Fruit fly (Drosophila melanogaster) whole organism, embryonic: Measurements from ENCODE around the gene sle.
A peak's percentile ranks its signal among the peaks of the same experiment; 100 is the strongest.

Source experiments
- ATbp ChIP-seq: fragments of 200-800 bp; sonication (Bioruptor generic); optimal IDR thresholded peaks from 2 replicates; lab custom pipeline; 2017; ENCODE audit warnings: missing biosample characterization, mild to moderate bottlenecking, missing genetic modification characterization, missing genetic modification reagents
- Antp ChIP-seq: fragments of 200-800 bp; sonication (Bioruptor generic); optimal IDR thresholded peaks from 3 replicates; lab custom pipeline; 2016; ENCODE audit warnings: missing biosample characterization, missing genetic modification characterization
- BtbVII ChIP-seq: fragments of 200-800 bp; sonication (Bioruptor generic); optimal IDR thresholded peaks from 3 replicates; lab custom pipeline; 2017; ENCODE audit warnings: missing biosample characterization, mild to moderate bottlenecking, missing genetic modification characterization
- CG10654 ChIP-seq: fragments of 200-800 bp; sonication (Bioruptor generic); optimal IDR thresholded peaks from 2 replicates; lab custom pipeline; 2016; ENCODE audit warnings: missing biosample characterization, missing genetic modification characterization
- CG10959 ChIP-seq: fragments of 200-800 bp; sonication (Bioruptor generic); IDR thresholded peaks from 2 replicates; pipeline ENCODE4 v1.3.6; 2022; ENCODE audit warnings: missing biosample characterization, missing genetic modification characterization
- CG11695 ChIP-seq: fragments of 200-800 bp; sonication (Bioruptor generic); IDR thresholded peaks from 3 replicates; pipeline ENCODE4 v1.3.6; 2022; ENCODE audit warnings: missing biosample characterization, missing genetic modification characterization
- CG12104 ChIP-seq: fragments of 200-800 bp; sonication (Bioruptor generic); optimal IDR thresholded peaks from 3 replicates; lab custom pipeline; 2016; ENCODE audit warnings: missing biosample characterization, missing genetic modification characterization
- CG13123 ChIP-seq: fragments of 200-800 bp; sonication (Bioruptor generic); optimal IDR thresholded peaks from 2 replicates; lab custom pipeline; 2016; ENCODE audit warnings: missing biosample characterization, missing genetic modification characterization
- CG14050 ChIP-seq: fragments of 200-800 bp; sonication (Bioruptor generic); IDR thresholded peaks from 3 replicates; pipeline ENCODE4 v1.3.6; 2022; ENCODE audit warnings: missing biosample characterization, missing genetic modification characterization
- CG14710 ChIP-seq: fragments of 200-800 bp; sonication (Bioruptor generic); optimal IDR thresholded peaks from 3 replicates; lab custom pipeline; 2019; ENCODE audit warnings: missing biosample characterization, mild to moderate bottlenecking, missing genetic modification characterization, moderate library complexity
- CG14965 ChIP-seq: fragments of 200-800 bp; sonication (Bioruptor generic); optimal IDR thresholded peaks from 2 replicates; lab custom pipeline; 2016; ENCODE audit warnings: missing biosample characterization, missing genetic modification characterization, borderline replicate concordance
- CG17912 ChIP-seq: fragments of 200-800 bp; sonication (Bioruptor generic); optimal IDR thresholded peaks from 2 replicates; lab custom pipeline; 2018; ENCODE audit warnings: missing biosample characterization, mild to moderate bottlenecking, missing genetic modification characterization
- CG2202 ChIP-seq: fragments of 200-800 bp; sonication (Bioruptor generic); optimal IDR thresholded peaks from 2 replicates; lab custom pipeline; 2018; ENCODE audit warnings: missing biosample characterization, mild to moderate bottlenecking, missing genetic modification characterization
- CG2875 ChIP-seq: fragments of 200-800 bp; sonication (Bioruptor generic); optimal IDR thresholded peaks from 2 replicates; lab custom pipeline; 2017; ENCODE audit warnings: missing biosample characterization, mild to moderate bottlenecking, missing genetic modification characterization, missing genetic modification reagents
- CG30403 ChIP-seq: fragments of 200-800 bp; sonication (Bioruptor generic); optimal IDR thresholded peaks from 3 replicates; lab custom pipeline; 2016; ENCODE audit warnings: missing biosample characterization, missing genetic modification characterization
- CG3065 ChIP-seq: fragments of 200-800 bp; sonication (Bioruptor generic); optimal IDR thresholded peaks from 2 replicates; lab custom pipeline; 2016; ENCODE audit warnings: missing biosample characterization, missing genetic modification characterization
- CG31441 ChIP-seq: fragments of 200-800 bp; sonication (Bioruptor generic); IDR thresholded peaks from 2 replicates; pipeline ENCODE4 v1.3.6; 2022; ENCODE audit warnings: missing biosample characterization, missing genetic modification characterization
- CG32767 ChIP-seq: fragments of 200-800 bp; sonication (Bioruptor generic); IDR thresholded peaks from 2 replicates; pipeline ENCODE4 v1.3.6; 2022; ENCODE audit warnings: missing biosample characterization, missing genetic modification characterization
- CG34224 ChIP-seq: fragments of 200-800 bp; sonication (Bioruptor generic); IDR thresholded peaks from 3 replicates; pipeline ENCODE4 v1.3.6; 2022; ENCODE audit warnings: missing biosample characterization, missing genetic modification characterization; ENCODE audit not compliant: partially characterized antibody
- CG7372 ChIP-seq: fragments of 200-800 bp; sonication (Bioruptor generic); IDR thresholded peaks from 2 replicates; pipeline ENCODE4 v1.3.6; 2022; ENCODE audit warnings: missing biosample characterization, missing genetic modification characterization
- CG8281 ChIP-seq: fragments of 200-800 bp; sonication (Bioruptor generic); optimal IDR thresholded peaks from 2 replicates; lab custom pipeline; 2018; ENCODE audit warnings: missing biosample characterization, mild to moderate bottlenecking, missing genetic modification characterization, moderate library complexity
- CG9609 ChIP-seq: fragments of 200-800 bp; sonication (Bioruptor generic); optimal IDR thresholded peaks from 3 replicates; lab custom pipeline; 2016; ENCODE audit warnings: missing biosample characterization, missing genetic modification characterization
- Dfd ChIP-seq, 2 experiments: fragments of >200 bp; optimal IDR thresholded peaks; 2 replicates each; lab custom pipeline; 2017; ENCODE audit warnings: missing biosample characterization in 2 of 2, missing genetic modification characterization in 2 of 2
- Ets97D ChIP-seq: fragments of 200-800 bp; sonication (Bioruptor generic); optimal IDR thresholded peaks from 3 replicates; lab custom pipeline; 2016; ENCODE audit warnings: missing biosample characterization, missing genetic modification characterization
- Fer2 ChIP-seq: fragments of 200-800 bp; sonication (Bioruptor generic); optimal IDR thresholded peaks from 2 replicates; lab custom pipeline; 2018; ENCODE audit warnings: missing biosample characterization, mild to moderate bottlenecking, missing genetic modification characterization, moderate library complexity
- Hand ChIP-seq: fragments of 200-800 bp; sonication (Bioruptor generic); optimal IDR thresholded peaks from 2 replicates; lab custom pipeline; 2017; ENCODE audit warnings: mild to moderate bottlenecking, missing biosample characterization, missing genetic modification reagents, missing genetic modification characterization
- Hmr ChIP-seq: fragments of 200-800 bp; sonication (Bioruptor generic); optimal IDR thresholded peaks from 3 replicates; lab custom pipeline; 2017; ENCODE audit warnings: mild to moderate bottlenecking, missing biosample characterization, missing genetic modification reagents, missing genetic modification characterization
- Hr3 ChIP-seq: fragments of 200-800 bp; sonication (Bioruptor generic); optimal IDR thresholded peaks from 3 replicates; lab custom pipeline; 2016; ENCODE audit warnings: missing biosample characterization, missing genetic modification characterization
- Sry-δ ChIP-seq: fragments of 200-800 bp; sonication (Bioruptor generic); optimal IDR thresholded peaks from 2 replicates; lab custom pipeline; 2016; ENCODE audit warnings: missing biosample characterization, missing genetic modification characterization
- ac ChIP-seq: fragments of 200-800 bp; sonication (Bioruptor generic); optimal IDR thresholded peaks from 3 replicates; lab custom pipeline; 2017; ENCODE audit warnings: missing biosample characterization, mild to moderate bottlenecking, missing genetic modification characterization
- ap ChIP-seq: fragments of 200-800 bp; sonication (Bioruptor generic); IDR thresholded peaks from 2 replicates; pipeline ENCODE4 v1.3.6; 2022; ENCODE audit warnings: missing biosample characterization, missing genetic modification characterization
- bcd ChIP-seq: fragments of 200-800 bp; sonication (Bioruptor generic); optimal IDR thresholded peaks from 2 replicates; lab custom pipeline; 2017; ENCODE audit warnings: missing biosample characterization, mild to moderate bottlenecking, missing genetic modification characterization
- bigmax ChIP-seq: fragments of 200-800 bp; sonication (Bioruptor generic); optimal IDR thresholded peaks from 2 replicates; lab custom pipeline; 2018; ENCODE audit warnings: missing biosample characterization, mild to moderate bottlenecking, missing genetic modification characterization
- caup ChIP-seq: fragments of 200-800 bp; sonication (Bioruptor generic); optimal IDR thresholded peaks from 3 replicates; lab custom pipeline; 2017; ENCODE audit warnings: missing biosample characterization, mild to moderate bottlenecking, missing genetic modification characterization, moderate library complexity; ENCODE audit not compliant: severe bottlenecking
- dm ChIP-seq: fragments of 200-800 bp; sonication (Bioruptor generic); optimal IDR thresholded peaks from 3 replicates; lab custom pipeline; 2016; ENCODE audit warnings: missing biosample characterization, missing genetic modification characterization
- dpn ChIP-seq, 2 experiments: fragments of 200-800 bp; sonication (Bioruptor generic); optimal IDR thresholded peaks; 3 replicates each; lab custom pipeline; 2016; ENCODE audit warnings: missing biosample characterization in 2 of 2, missing genetic modification characterization in 2 of 2
- eve ChIP-seq, 2 experiments: fragments of >200 bp; optimal IDR thresholded peaks; 2 replicates each; lab custom pipeline; 2017; ENCODE audit warnings: missing biosample characterization in 2 of 2, missing genetic modification characterization in 2 of 2
- fd3F ChIP-seq: fragments of 200-800 bp; sonication (Bioruptor generic); optimal IDR thresholded peaks from 2 replicates; lab custom pipeline; 2018; ENCODE audit warnings: missing biosample characterization, mild to moderate bottlenecking, missing genetic modification characterization, moderate library complexity
- gro ChIP-seq: fragments of 200-800 bp; sonication (Bioruptor generic); optimal IDR thresholded peaks from 2 replicates; lab custom pipeline; 2016; ENCODE audit warnings: missing biosample characterization, missing genetic modification characterization
- ind ChIP-seq: fragments of 200-800 bp; sonication (Bioruptor generic); optimal IDR thresholded peaks from 3 replicates; lab custom pipeline; 2016; ENCODE audit warnings: missing biosample characterization, missing genetic modification characterization
- nmo ChIP-seq: fragments of 200-800 bp; sonication (Bioruptor generic); optimal IDR thresholded peaks from 2 replicates; lab custom pipeline; 2018; ENCODE audit warnings: missing biosample characterization, mild to moderate bottlenecking, missing genetic modification characterization, moderate library complexity
- odd ChIP-seq: fragments of 200-800 bp; sonication (Bioruptor generic); optimal IDR thresholded peaks from 2 replicates; lab custom pipeline; 2017; ENCODE audit warnings: missing biosample characterization, mild to moderate bottlenecking, missing genetic modification characterization
- pita ChIP-seq: fragments of 200-800 bp; sonication (Bioruptor generic); optimal IDR thresholded peaks from 2 replicates; lab custom pipeline; 2017; ENCODE audit warnings: missing biosample characterization, mild to moderate bottlenecking, missing genetic modification characterization
- repo ChIP-seq: fragments of 200-800 bp; sonication (Bioruptor generic); optimal IDR thresholded peaks from 2 replicates; lab custom pipeline; 2016; ENCODE audit warnings: missing biosample characterization, missing genetic modification characterization
- salm ChIP-seq: fragments of 200-800 bp; sonication (Bioruptor generic); optimal IDR thresholded peaks from 2 replicates; lab custom pipeline; 2018; ENCODE audit warnings: missing biosample characterization, mild to moderate bottlenecking, missing genetic modification characterization
- sob ChIP-seq: fragments of 200-800 bp; sonication (Bioruptor generic); IDR thresholded peaks from 2 replicates; pipeline ENCODE4 v1.3.6; 2022; ENCODE audit warnings: missing biosample characterization, missing genetic modification characterization
- unpg ChIP-seq: fragments of 200-800 bp; sonication (Bioruptor generic); optimal IDR thresholded peaks from 3 replicates; lab custom pipeline; 2018; ENCODE audit warnings: missing biosample characterization, mild to moderate bottlenecking, missing genetic modification characterization, moderate library complexity
- zen2 ChIP-seq: fragments of 200-800 bp; sonication (Bioruptor generic); IDR thresholded peaks from 3 replicates; pipeline ENCODE4 v1.3.6; 2022; ENCODE audit warnings: missing biosample characterization, missing genetic modification characterization; ENCODE audit not compliant: partially characterized antibody
- zfh1 ChIP-seq: fragments of 200-800 bp; sonication (Bioruptor generic); IDR thresholded peaks from 3 replicates; pipeline ENCODE4 v1.3.6; 2022; ENCODE audit warnings: missing biosample characterization, missing genetic modification characterization

The sle gene

DNA sequence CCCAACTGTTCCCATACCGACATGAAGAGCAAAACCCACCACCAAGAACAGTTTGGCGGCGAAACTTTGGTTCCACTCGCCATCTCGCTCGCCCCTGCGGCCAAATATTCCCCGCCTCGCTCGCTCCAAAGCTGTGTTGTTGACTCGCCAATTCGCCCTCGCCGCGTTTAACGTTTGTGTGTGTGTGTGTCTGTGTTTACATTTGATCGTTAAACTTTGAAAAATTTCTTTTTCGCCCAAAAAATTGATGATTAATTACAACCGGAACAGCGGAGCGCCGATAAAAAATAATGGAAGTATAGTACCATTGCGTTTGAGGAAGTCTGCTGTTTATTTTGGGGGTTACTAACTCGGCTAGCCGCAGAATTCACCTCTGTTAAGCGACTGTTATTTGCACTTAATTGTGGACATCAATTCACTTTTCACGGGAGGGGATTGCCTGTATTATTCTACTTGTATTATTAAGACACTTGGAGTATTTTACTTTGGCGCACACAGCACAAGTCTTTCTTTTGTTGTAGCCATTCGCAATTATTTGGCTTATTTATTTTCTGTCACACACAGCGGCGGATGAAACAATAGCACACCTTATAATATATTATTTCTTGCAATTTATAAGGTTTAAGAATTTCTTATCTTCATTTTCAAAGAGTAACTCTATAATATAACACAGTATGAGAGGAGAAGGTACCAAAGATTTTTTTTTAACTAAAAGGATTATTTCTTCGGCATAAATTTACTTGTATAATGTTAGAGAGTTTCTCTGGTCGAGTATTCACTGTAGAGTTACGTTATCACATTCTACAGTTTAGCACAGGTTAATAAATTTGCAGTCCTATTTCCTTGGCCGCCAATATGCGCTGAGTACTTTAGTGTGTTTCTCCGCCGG is 18.1 kb downstream of the sle start (continued):
- TF ChIP-seq nmo (GFP tag; lab: Kevin White, UChicago) (peak; percentile 85), sob (GFP tag; lab: Robert Waterston, UW) (no peak), fd3F (GFP tag; lab: Kevin White, UChicago) (peak; percentile 89), CG3065 (GFP tag; lab: Kevin White, UChicago) (no peak), bigmax (no peak), ap (GFP tag; lab: Robert Waterston, UW) (no peak), dpn (GFP tag; optimal IDR thresholded peaks at IDR 0.05; lab: Kevin White, UChicago) (peak; percentile 72 to 78), ac (GFP tag; lab: Kevin White, UChicago) (peak; percentile 7), CG2875 (GFP tag; lab: Kevin White, UChicago) (peak; percentile 45), Ets97D (GFP tag; lab: Kevin White, UChicago) (peak; percentile 35), Antp (GFP tag; lab: Kevin White, UChicago) (peak; percentile 54), CG14710 (tag; lab: Kevin White, UChicago) (peak; percentile 18), CG31441 (GFP tag; lab: Robert Waterston, UW) (no peak), Sry-δ (GFP tag; lab: Kevin White, UChicago) (no peak), CG12104 (peak; percentile 82), ind (peak; percentile 78), bcd (peak; percentile 82), CG8281 (tag; lab: Kevin White, UChicago) (peak; percentile 48), zfh1 (GFP tag; lab: Robert Waterston, UW) (no peak), CG32767 (no peak), BtbVII (GFP tag; lab: Kevin White, UChicago) (peak; percentile 71), CG14050 (GFP tag; lab: Robert Waterston, UW) (no peak), CG14965 (GFP tag; lab: Kevin White, UChicago) (no peak), unpg (peak; percentile 80), repo (GFP tag; lab: Kevin White, UChicago) (no peak), caup (peak; percentile 86), ATbp (GFP tag; lab: Kevin White, UChicago) (peak; percentile 82), Fer2 (tag; lab: Kevin White, UChicago) (peak; percentile 70), Hmr (GFP tag; lab: Kevin White, UChicago) (peak; percentile 91), CG10959 (GFP tag; lab: Robert Waterston, UW) (no peak), CG9609 (GFP tag; lab: Kevin White, UChicago) (peak; percentile 57), CG2202 (tag; lab: Kevin White, UChicago) (peak; percentile 27), CG13123 (GFP tag; lab: Kevin White, UChicago) (no peak), salm (peak; percentile 32), Dfd (GFP tag; optimal IDR thresholded peaks at IDR 0.05; lab: Kevin White, UChicago) (peak in 1 of 2 experiments; percentile 76), CG30403 (GFP tag; lab: Kevin White, UChicago) (peak; percentile 88), CG11695 (no peak), CG17912 (GFP tag; lab: Kevin White, UChicago) (peak; percentile 62), dm (GFP tag; lab: Kevin White, UChicago) (peak; percentile 42), CG7372 (GFP tag; lab: Robert Waterston, UW) (no peak), pita (peak; percentile 14), eve (GFP tag; optimal IDR thresholded peaks at IDR 0.05; lab: Kevin White, UChicago) (peak in 1 of 2 experiments; percentile 92), CG34224 (no peak), Hr3 (GFP tag; lab: Kevin White, UChicago) (peak; percentile 75), Hand (GFP tag; lab: Kevin White, UChicago) (peak; percentile 85), odd (peak; percentile 81), CG10654 (peak; percentile 44), zen2 (GFP tag; lab: Robert Waterston, UW) (no peak), gro (GFP tag; lab: Kevin White, UChicago) (peak; percentile 69)
